Worm (Caenorhabditis elegans) whole organism, L2 larva: ENCODE results near the gene ubh-2.

Experiments
- F13H6.1 ChIP-seq: sonication (generic microtip); optimal IDR thresholded peaks from 2 replicates; lab custom pipeline; 2016; ENCODE audit warnings: missing genetic modification characterization, missing compliant biosample characterization
- Y55F3AM.14 ChIP-seq: fragments of 200-800 bp; sonication (Bioruptor generic); optimal IDR thresholded peaks from 2 replicates; lab custom pipeline; 2018; ENCODE audit warnings: mild to moderate bottlenecking, missing genetic modification characterization, missing compliant biosample characterization
- ama-1 ChIP-seq: fragments of 150-350 bp; optimal IDR thresholded peaks from 2 replicates; lab custom pipeline; 2018; ENCODE audit warnings: inconsistent platforms
- blmp-1 ChIP-seq: sonication (generic microtip); optimal IDR thresholded peaks from 2 replicates; lab custom pipeline; 2017; ENCODE audit warnings: missing genetic modification characterization, mild to moderate bottlenecking, missing compliant biosample characterization, antibody characterized with exemption, moderate library complexity; ENCODE audit not compliant: insufficient read depth
- ceh-16 ChIP-seq: fragments of 150-350 bp; optimal IDR thresholded peaks from 2 replicates; lab custom pipeline; 2014; ENCODE audit warnings: missing biosample characterization, missing genetic modification characterization
- crh-2 ChIP-seq: sonication (generic microtip); optimal IDR thresholded peaks from 2 replicates; lab custom pipeline; 2017; ENCODE audit warnings: missing biosample characterization, missing genetic modification characterization
- dmd-4 ChIP-seq: sonication (generic microtip); optimal IDR thresholded peaks from 2 replicates; lab custom pipeline; 2017; ENCODE audit warnings: missing biosample characterization, missing genetic modification characterization
- fos-1 ChIP-seq: fragments of 150-350 bp; optimal IDR thresholded peaks from 2 replicates; lab custom pipeline; 2014; ENCODE audit warnings: missing biosample characterization, missing genetic modification characterization
- lin-11 ChIP-seq: fragments of 150-350 bp; sonication (generic microtip); optimal IDR thresholded peaks from 2 replicates; lab custom pipeline; 2014; ENCODE audit warnings: missing biosample characterization, missing genetic modification characterization, inconsistent platforms, mixed read lengths
- lin-13 ChIP-seq: fragments of 150-350 bp; optimal IDR thresholded peaks from 2 replicates; lab custom pipeline; 2014; ENCODE audit warnings: missing biosample characterization, missing genetic modification reagents, missing genetic modification characterization
- lsy-2 ChIP-seq, 2 experiments: fragments of 150-350 bp in 1 of 2; sonication (generic microtip) in 1 of 2; optimal IDR thresholded peaks; 2 replicates each; lab custom pipeline; 2014 to 2017; ENCODE audit warnings: missing biosample characterization in 2 of 2, missing genetic modification characterization in 2 of 2
- mab-5 ChIP-seq: fragments of 150-350 bp; optimal IDR thresholded peaks from 2 replicates; lab custom pipeline; 2014; ENCODE audit warnings: missing biosample characterization, missing genetic modification characterization
- mbf-1 ChIP-seq: sonication (generic microtip); optimal IDR thresholded peaks from 2 replicates; lab custom pipeline; 2017; ENCODE audit warnings: missing biosample characterization, missing genetic modification characterization
- mdl-1 ChIP-seq, 2 experiments: fragments of 150-350 bp in 1 of 2; sonication (generic microtip) in 1 of 2; optimal IDR thresholded peaks; 2 replicates each; lab custom pipeline; 2017; ENCODE audit warnings: missing biosample characterization in 2 of 2, missing genetic modification characterization in 2 of 2
- nhr-10 ChIP-seq: sonication (generic microtip); optimal IDR thresholded peaks from 2 replicates; lab custom pipeline; 2017; ENCODE audit warnings: missing biosample characterization, missing genetic modification characterization
- nhr-11 ChIP-seq: fragments of 150-350 bp; optimal IDR thresholded peaks from 2 replicates; lab custom pipeline; 2014; ENCODE audit warnings: missing biosample characterization, missing genetic modification characterization
- nhr-129 ChIP-seq: fragments of 150-350 bp; optimal IDR thresholded peaks from 2 replicates; lab custom pipeline; 2014; ENCODE audit warnings: missing biosample characterization, missing genetic modification characterization
- nhr-21 ChIP-seq: fragments of 150-350 bp; optimal IDR thresholded peaks from 2 replicates; lab custom pipeline; 2014; ENCODE audit warnings: missing biosample characterization, missing genetic modification characterization
- nhr-25 ChIP-seq: fragments of 150-350 bp; sonication (generic microtip); optimal IDR thresholded peaks from 3 replicates; lab custom pipeline; 2014; ENCODE audit warnings: missing biosample characterization, missing genetic modification characterization
- nhr-6 ChIP-seq: fragments of 150-350 bp; optimal IDR thresholded peaks from 2 replicates; lab custom pipeline; 2014; ENCODE audit warnings: missing biosample characterization, missing genetic modification characterization
- nhr-77 ChIP-seq: fragments of 150-350 bp; optimal IDR thresholded peaks from 2 replicates; lab custom pipeline; 2014; ENCODE audit warnings: missing biosample characterization, missing genetic modification characterization
- peb-1 ChIP-seq: fragments of 150-350 bp; optimal IDR thresholded peaks from 2 replicates; lab custom pipeline; 2014; ENCODE audit warnings: missing biosample characterization, missing genetic modification characterization
- sma-3 ChIP-seq: sonication (generic microtip); optimal IDR thresholded peaks from 2 replicates; lab custom pipeline; 2016; ENCODE audit warnings: missing genetic modification reagents, missing genetic modification characterization, missing compliant biosample characterization
- sma-9 ChIP-seq, 2 experiments: fragments of 150-350 bp in 1 of 2; sonication (generic microtip) in 1 of 2; optimal IDR thresholded peaks; 2 replicates each; lab custom pipeline; 2014 to 2016; ENCODE audit warnings: missing genetic modification characterization in 2 of 2, mild to moderate bottlenecking in 1 of 2, missing biosample characterization in 1 of 2, missing compliant biosample characterization in 1 of 2, missing genetic modification reagents in 1 of 2, moderate library complexity in 1 of 2
- snpc-4 ChIP-seq: fragments of 150-350 bp; optimal IDR thresholded peaks from 2 replicates; lab custom pipeline; 2014; ENCODE audit warnings: missing biosample characterization, missing genetic modification characterization
- unc-39 ChIP-seq: fragments of 150-350 bp; optimal IDR thresholded peaks from 2 replicates; lab custom pipeline; 2014; ENCODE audit warnings: missing biosample characterization, missing genetic modification characterization
- unc-55 ChIP-seq: fragments of 150-350 bp; sonication (generic microtip); optimal IDR thresholded peaks from 3 replicates; lab custom pipeline; 2014; ENCODE audit warnings: missing biosample characterization, missing genetic modification reagents, missing genetic modification characterization
- ztf-4 ChIP-seq: fragments of 150-350 bp; optimal IDR thresholded peaks from 2 replicates; lab custom pipeline; 2014; ENCODE audit warnings: missing biosample characterization, missing genetic modification characterization

The ubh-2 gene

DNA sequence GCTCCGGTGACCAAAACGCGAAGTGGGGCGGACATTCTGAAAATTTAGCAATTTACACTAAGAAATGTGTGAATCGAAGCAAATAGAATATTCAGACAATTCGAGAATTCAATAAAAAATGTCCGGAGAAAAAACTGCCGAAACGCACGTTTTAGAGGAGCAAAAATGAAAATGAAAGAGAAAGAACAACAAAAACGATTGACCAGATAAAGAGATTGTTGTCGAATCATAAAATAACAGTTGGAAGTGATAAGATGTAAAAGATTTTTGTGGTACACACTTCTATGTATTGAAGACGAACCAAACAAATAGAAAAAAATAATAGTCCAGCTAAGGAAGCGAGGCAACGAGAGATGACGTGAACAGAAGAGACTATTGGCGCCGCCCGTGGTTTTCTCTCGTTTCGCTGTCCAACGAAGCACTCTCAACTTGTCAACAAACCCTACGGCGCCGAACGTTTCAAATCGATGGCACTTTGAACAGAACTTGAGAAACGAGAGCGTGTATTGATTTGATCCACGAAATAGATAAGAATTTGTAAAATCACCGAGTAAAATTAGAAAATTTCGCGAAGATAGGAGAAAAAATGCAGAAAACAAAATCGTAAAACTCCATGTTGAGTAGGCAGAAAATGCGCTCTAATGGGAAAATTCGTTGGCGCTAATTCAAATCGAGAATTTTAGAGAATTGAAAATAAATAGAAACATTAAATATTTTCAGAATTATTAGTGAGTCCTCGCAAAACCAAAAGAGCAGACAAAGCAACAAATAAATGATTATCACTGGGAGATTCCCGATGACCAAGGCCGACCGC lies 7.1 kb upstream of the ubh-2 start, which contains the start of gene mdh-1:
TSS of gene mdh-1 (minus strand) at position 36 of the 814 bp plus-strand sequence.
- TF ChIP-seq unc-55 (GFP tag; lab: Kevin White, UChicago) = peak; percentile 67
- TF ChIP-seq sma-9 (GFP tag; optimal IDR thresholded peaks at IDR 0.05; lab: Kevin White, UChicago) = peak; percentile 10
- no peak for TF ChIP-seq sma-9 (tag; optimal IDR thresholded peaks at IDR 0.05; lab: Kevin White, UChicago)
- no peak for TF ChIP-seq mab-5
- TF ChIP-seq unc-39 (tag; lab: Kevin White, UChicago) = no peak

DNA sequence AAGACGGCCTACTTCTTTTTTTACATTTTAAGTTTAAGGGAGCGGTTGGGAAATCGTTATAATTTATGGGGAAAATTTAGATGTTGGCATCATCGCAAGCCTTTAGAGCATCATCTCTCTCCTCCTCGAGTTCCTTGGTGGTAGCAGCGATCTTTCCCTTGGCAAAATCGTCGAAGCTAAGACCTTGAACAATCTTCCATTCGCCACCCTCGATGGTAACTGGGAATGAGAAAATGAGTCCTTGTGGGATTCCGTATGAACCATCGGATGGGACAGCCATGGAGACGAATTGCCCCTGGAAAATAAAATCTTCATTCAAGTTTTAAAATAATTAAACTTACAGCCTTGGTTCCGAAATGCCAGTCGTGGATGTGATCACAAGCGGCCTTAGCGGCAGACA lies 5.7 kb upstream of the ubh-2 start:
- TF ChIP-seq nhr-10 = no peak
- TF ChIP-seq mdl-1 (tag; optimal IDR thresholded peaks at IDR 0.05; lab: Kevin White, UChicago) = no peak

DNA sequence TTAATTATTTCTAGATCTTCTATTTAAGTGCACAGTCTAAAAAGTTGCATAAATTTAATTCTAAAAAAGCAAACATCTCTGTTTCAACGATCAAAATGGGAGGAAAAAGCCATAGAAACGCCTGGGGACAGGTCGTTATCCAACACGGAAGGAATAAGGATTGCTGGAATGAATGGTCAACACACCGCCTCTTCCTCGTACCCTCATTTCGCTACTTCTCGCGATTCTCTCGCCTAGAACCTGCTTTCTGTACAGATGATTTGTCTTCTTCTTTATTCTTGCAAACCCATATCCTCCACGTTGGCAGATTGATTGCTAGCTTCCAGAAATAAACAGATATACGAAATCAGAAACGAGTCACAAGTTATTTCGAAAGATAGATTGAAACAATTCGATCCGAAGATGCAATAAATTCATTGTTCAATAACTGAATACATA lies 5.3 kb upstream of the ubh-2 start, which contains the start of gene dpy-11:
TSS of gene dpy-11 (minus strand) at position 354 of the 438 bp plus-strand sequence.
- TF ChIP-seq sma-9 (GFP tag; optimal IDR thresholded peaks at IDR 0.05; lab: Kevin White, UChicago) = peak; percentile 14
- TF ChIP-seq sma-9 (tag; optimal IDR thresholded peaks at IDR 0.05; lab: Kevin White, UChicago) = no peak
- TF ChIP-seq lin-13 (GFP tag; lab: Kevin White, UChicago) = peak; percentile 34
- TF ChIP-seq ceh-16 (tag; lab: Kevin White, UChicago) = no peak
- peak; percentile 96 for TF ChIP-seq ama-1 (lab: Kevin White, UChicago)
- TF ChIP-seq mdl-1 (tag; optimal IDR thresholded peaks at IDR 0.05; lab: Kevin White, UChicago) = peak in 1 of 2 experiments; percentile 0
- peak; percentile 43 for TF ChIP-seq Y55F3AM.14 (GFP tag; lab: Kevin White, UChicago)
- no peak for TF ChIP-seq nhr-11 (tag; lab: Kevin White, UChicago)
- peak; percentile 59 for TF ChIP-seq sma-3 (GFP tag; lab: Kevin White, UChicago)
- peak; percentile 37 for TF ChIP-seq blmp-1 (tag; lab: Kevin White, UChicago)
- TF ChIP-seq peb-1 (tag; lab: Kevin White, UChicago) = no peak
- TF ChIP-seq crh-2 = peak; percentile 60
- peak in 1 of 2 experiments; percentile 51 for TF ChIP-seq lsy-2 (tag; optimal IDR thresholded peaks at IDR 0.05; lab: Kevin White, UChicago)
- peak; percentile 36 for TF ChIP-seq fos-1 (tag; lab: Kevin White, UChicago)
- TF ChIP-seq mab-5 = peak; percentile 17
- peak; percentile 17 for TF ChIP-seq F13H6.1 (tag; lab: Kevin White, UChicago)
- peak; percentile 87 for TF ChIP-seq nhr-129 (tag; lab: Kevin White, UChicago)
- peak; percentile 64 for TF ChIP-seq ztf-4 (tag; lab: Kevin White, UChicago)
- no peak for TF ChIP-seq dmd-4 (tag; lab: Kevin White, UChicago)
- TF ChIP-seq nhr-25 (tag; lab: Kevin White, UChicago) = peak; percentile 51
- peak; percentile 43 for TF ChIP-seq nhr-6 (tag; lab: Kevin White, UChicago)
- TF ChIP-seq nhr-21 (tag; lab: Kevin White, UChicago) = peak; percentile 59

DNA sequence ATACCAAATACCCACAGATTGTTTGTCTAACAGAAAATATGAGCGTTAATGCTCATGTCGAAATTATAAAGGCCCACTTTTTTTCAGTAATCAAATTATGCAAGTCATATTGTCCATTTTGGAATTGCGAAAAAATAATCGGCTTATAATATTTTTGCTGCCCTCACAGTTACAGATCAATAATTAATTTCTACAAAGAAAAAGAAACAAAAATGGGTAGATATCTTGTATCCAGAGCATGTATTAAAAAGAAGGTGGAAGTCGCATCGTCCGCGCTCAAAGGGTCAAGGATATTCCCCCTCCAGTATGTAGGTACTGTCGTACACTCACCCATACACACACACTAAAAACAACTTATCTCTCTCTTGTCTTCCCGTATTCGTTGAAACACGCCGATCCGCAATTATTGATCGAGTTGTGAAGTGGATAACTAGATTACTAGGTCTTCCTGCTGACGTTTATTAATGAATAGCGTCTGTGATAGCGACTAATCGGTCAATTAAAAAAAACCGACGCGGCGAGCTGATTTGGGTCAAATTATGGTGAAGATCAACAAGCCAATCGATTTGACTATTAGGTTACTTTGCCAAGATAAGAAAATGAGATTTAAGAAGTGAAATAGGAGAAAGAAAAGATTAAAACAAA lies 4.3 kb upstream of the ubh-2 start:
- no peak for TF ChIP-seq ztf-4 (tag; lab: Kevin White, UChicago)
- no peak for TF ChIP-seq mab-5
- TF ChIP-seq F13H6.1 (tag; lab: Kevin White, UChicago) = no peak
- peak; percentile 13 for TF ChIP-seq sma-9 (GFP tag; optimal IDR thresholded peaks at IDR 0.05; lab: Kevin White, UChicago)
- no peak for TF ChIP-seq sma-9 (tag; optimal IDR thresholded peaks at IDR 0.05; lab: Kevin White, UChicago)
- TF ChIP-seq ama-1 (lab: Kevin White, UChicago) = no peak
- no peak for TF ChIP-seq crh-2
- peak; percentile 37 for TF ChIP-seq nhr-21 (tag; lab: Kevin White, UChicago)
- TF ChIP-seq nhr-11 (tag; lab: Kevin White, UChicago) = no peak
- no peak for TF ChIP-seq dmd-4 (tag; lab: Kevin White, UChicago)
- TF ChIP-seq blmp-1 (tag; lab: Kevin White, UChicago) = no peak
- no peak for TF ChIP-seq snpc-4 (tag; lab: Kevin White, UChicago)
- no peak for TF ChIP-seq lin-11 (tag; lab: Kevin White, UChicago)
- no peak for TF ChIP-seq nhr-77 (tag; lab: Kevin White, UChicago)

DNA sequence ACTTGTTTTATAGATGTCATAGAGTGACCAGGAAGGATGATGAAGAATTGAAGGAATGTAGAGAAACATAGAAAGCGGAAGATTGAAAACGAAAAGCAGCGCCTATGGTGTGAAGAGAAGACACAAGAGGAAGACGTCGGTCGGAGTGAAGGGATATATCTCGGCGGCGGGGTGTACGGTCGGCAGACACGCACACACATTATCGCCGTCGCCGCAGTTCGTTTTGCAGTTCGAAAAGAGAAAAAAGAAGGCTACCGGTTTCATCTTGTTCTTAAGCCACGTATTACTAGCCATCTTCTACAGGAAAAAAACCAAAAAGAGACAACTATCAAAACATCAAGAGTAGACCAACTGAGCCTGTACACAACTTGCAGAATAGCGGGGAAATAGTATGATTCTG lies 3.7 kb upstream of the ubh-2 start:
- TF ChIP-seq fos-1 (tag; lab: Kevin White, UChicago) = peak; percentile 7
- TF ChIP-seq nhr-21 (tag; lab: Kevin White, UChicago) = peak; percentile 8
- TF ChIP-seq mbf-1 (tag; lab: Kevin White, UChicago) = no peak
